Worm (Caenorhabditis elegans) whole organism, early embryonic: ENCODE data around the gene C43F9.7.

Experiments used
- B0310.2 ChIP-seq: sonication (generic microtip); optimal IDR thresholded peaks from 2 replicates; lab custom pipeline; 2016; ENCODE audit warnings: mild to moderate bottlenecking, missing genetic modification characterization, missing compliant biosample characterization
- F13C5.2 ChIP-seq: sonication (generic microtip); optimal IDR thresholded peaks from 2 replicates; lab custom pipeline; 2017; ENCODE audit warnings: mild to moderate bottlenecking, missing genetic modification characterization, inconsistent platforms, missing compliant biosample characterization
- aly-1 ChIP-seq: sonication (generic microtip); optimal IDR thresholded peaks from 2 replicates; lab custom pipeline; 2016; ENCODE audit warnings: missing genetic modification characterization, missing compliant biosample characterization
- ama-1 ChIP-seq: fragments of 150-350 bp; optimal IDR thresholded peaks from 2 replicates; lab custom pipeline; 2014
- ceh-13 ChIP-seq: fragments of 200-800 bp; sonication (Bioruptor generic); optimal IDR thresholded peaks from 2 replicates; lab custom pipeline; 2018; ENCODE audit warnings: mild to moderate bottlenecking, missing genetic modification characterization, missing compliant biosample characterization
- ceh-36 ChIP-seq: sonication (generic microtip); optimal IDR thresholded peaks from 2 replicates; lab custom pipeline; 2016; ENCODE audit warnings: missing genetic modification characterization, inconsistent platforms, missing compliant biosample characterization
- ets-7 ChIP-seq: sonication (generic microtip); optimal IDR thresholded peaks from 2 replicates; lab custom pipeline; 2016; ENCODE audit warnings: missing genotype, missing genetic modification characterization, missing compliant biosample characterization
- flt-1 ChIP-seq: fragments of 200-800 bp; sonication (Bioruptor generic); IDR thresholded peaks from 2 replicates; pipeline ENCODE4 v1.3.6; 2022; ENCODE audit warnings: missing genetic modification characterization, missing compliant biosample characterization
- hmbx-1 ChIP-seq: sonication (generic microtip); optimal IDR thresholded peaks from 2 replicates; lab custom pipeline; 2016; ENCODE audit warnings: mild to moderate bottlenecking, missing genetic modification characterization, missing compliant biosample characterization
- hmg-4 ChIP-seq: fragments of 200-800 bp; sonication (Bioruptor generic); optimal IDR thresholded peaks from 2 replicates; lab custom pipeline; 2018; ENCODE audit warnings: mild to moderate bottlenecking, missing genetic modification characterization, missing compliant biosample characterization
- hnd-1 ChIP-seq: sonication (generic microtip); optimal IDR thresholded peaks from 2 replicates; lab custom pipeline; 2016; ENCODE audit warnings: missing genetic modification characterization, missing compliant biosample characterization
- pes-1 ChIP-seq: fragments of 200-800 bp; sonication (Bioruptor generic); IDR thresholded peaks from 2 replicates; pipeline ENCODE4 v1.3.6; 2022; ENCODE audit warnings: missing genetic modification reagents, missing genetic modification characterization, missing compliant biosample characterization
- scrt-1 ChIP-seq: fragments of 200-800 bp; sonication (Bioruptor generic); IDR thresholded peaks from 2 replicates; pipeline ENCODE4 v1.3.6; 2022; ENCODE audit warnings: missing genetic modification characterization, missing compliant biosample characterization
- sea-1 ChIP-seq: fragments of 200-800 bp; sonication (Bioruptor generic); conservative IDR thresholded peaks from 2 replicates; pipeline ENCODE4 v1.3.6; 2022; ENCODE audit warnings: missing genetic modification characterization, missing compliant biosample characterization
- tbx-11 ChIP-seq: fragments of 200-800 bp; sonication (Bioruptor generic); IDR thresholded peaks from 2 replicates; pipeline ENCODE4 v1.3.6; 2022; ENCODE audit warnings: missing genetic modification characterization, missing compliant biosample characterization
- tbx-37 ChIP-seq: fragments of 200-800 bp; sonication (Bioruptor generic); conservative IDR thresholded peaks from 2 replicates; pipeline ENCODE4 v1.3.6; 2022; ENCODE audit warnings: missing genetic modification reagents, missing genetic modification characterization, missing compliant biosample characterization
- tra-4 ChIP-seq: sonication (generic microtip); optimal IDR thresholded peaks from 2 replicates; lab custom pipeline; 2017; ENCODE audit warnings: missing genetic modification characterization, missing compliant biosample characterization

Gene C43F9.7

DNA sequence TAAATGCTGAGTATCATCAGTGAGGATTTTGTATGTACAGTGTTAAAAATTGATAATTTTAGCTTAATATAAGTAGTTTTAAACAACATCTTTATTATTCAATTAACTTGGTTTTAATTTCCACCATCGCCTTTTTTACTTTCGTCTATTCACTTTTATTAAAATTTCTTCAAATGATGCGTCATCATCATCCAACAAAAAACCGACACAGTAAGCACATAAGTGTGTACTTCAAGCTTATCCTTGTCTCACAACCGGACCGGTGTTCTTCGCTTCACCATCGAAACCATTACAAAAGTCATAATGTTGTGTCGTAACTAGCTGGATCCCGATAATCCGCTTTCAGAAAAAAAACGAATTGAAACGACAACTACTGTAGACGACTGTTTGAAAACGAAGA, 3.0 kb upstream of the C43F9.7 start, which contains the start of gene C43F9.11:
Gene C43F9.11 (plus strand): TSS at position 301 of the 400 bp plus-strand sequence.
- TF ChIP-seq ets-7 = no peak
- no peak for TF ChIP-seq pes-1 (GFP tag; lab: Robert Waterston, UW)
- TF ChIP-seq ama-1 (lab: Kevin White, UChicago) = no peak
- TF ChIP-seq hnd-1 (tag; lab: Kevin White, UChicago) = no peak
- TF ChIP-seq tbx-37 (GFP tag; lab: Robert Waterston, UW) = no peak

DNA sequence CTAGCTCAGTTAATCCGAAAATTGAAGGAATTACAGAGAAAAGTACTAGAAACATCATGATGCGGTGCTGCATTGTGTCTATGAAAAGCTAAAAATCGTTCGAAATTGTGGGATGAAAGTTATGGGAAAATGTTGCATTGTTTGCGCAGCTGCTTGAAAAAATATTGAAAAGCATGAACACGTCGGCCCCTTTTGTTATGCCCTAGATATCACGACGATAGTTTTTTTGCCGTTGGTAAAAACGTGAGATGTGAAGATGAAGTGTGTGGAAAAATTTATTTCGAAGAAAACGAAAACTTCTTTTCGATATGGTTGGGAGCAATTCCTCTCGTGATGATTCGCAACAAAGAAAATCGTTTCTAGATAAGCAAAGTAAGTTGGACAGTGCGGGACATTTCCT, 2.8 kb downstream of the C43F9.7 start, which contains the start of the genes C43F9.5 and nkb-2:
Gene C43F9.5 (minus strand): TSS at position 101 of the 400 bp plus-strand sequence.
Gene nkb-2 (plus strand): TSS at position 277 of the 400 bp plus-strand sequence.
- TF ChIP-seq sea-1 = no peak
- TF ChIP-seq ama-1 (lab: Kevin White, UChicago) = no peak
- TF ChIP-seq tra-4 (tag; lab: Kevin White, UChicago) = no peak

DNA sequence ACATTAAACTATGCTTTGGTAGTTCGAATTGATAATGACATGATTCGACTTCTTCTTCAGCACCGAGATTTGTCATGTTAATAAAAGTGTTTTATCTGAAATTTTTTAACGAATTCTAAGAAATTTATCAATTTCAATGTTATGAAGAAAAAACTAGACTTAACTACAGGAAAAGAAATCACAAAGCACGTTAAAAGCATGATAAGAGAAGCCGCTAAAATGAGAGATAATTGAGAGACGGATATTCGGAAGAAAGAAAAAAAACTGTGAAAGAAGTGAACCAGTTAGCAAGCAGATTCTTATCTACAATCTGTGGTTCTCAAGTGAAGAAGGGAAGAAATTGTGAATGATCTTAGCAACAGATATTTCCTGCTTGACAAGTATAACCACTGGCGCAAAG, 4.4 kb downstream of the C43F9.7 start, which contains the start of gene C43F9.4:
Gene C43F9.4 (minus strand): TSS at position 101 of the 400 bp plus-strand sequence.
- TF ChIP-seq sea-1 (no peak), tra-4 (tag; lab: Kevin White, UChicago) (no peak), scrt-1 (GFP tag; lab: Robert Waterston, UW) (no peak), pes-1 (GFP tag; lab: Robert Waterston, UW) (no peak), hmg-4 (GFP tag; lab: Kevin White, UChicago) (no peak), ets-7 (no peak)

DNA sequence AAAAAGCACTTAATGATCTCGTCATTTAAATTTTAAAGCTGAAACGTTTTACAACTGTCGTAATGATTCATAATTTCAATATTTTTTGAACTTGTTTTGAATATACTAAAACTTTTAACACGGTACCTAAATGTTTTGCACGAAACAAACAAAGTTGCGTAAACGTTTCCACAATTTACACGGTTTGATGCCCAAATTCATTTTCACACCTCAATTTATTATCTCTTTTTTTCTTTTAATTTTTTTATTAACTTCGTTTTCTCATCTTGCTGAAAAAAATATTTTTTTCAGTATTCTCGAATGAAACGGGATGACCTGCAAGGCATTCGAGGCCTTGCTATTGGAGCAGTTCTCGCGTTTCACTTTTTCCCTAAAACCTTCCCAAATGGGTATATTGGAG, 9.2 kb downstream of the C43F9.7 start, which contains the start of gene oac-8:
Gene oac-8 (plus strand): TSS at position 301 of the 400 bp plus-strand sequence.
- no peak for TF ChIP-seq B0310.2 (tag; lab: Kevin White, UChicago)
- TF ChIP-seq ceh-13 (GFP tag; lab: Kevin White, UChicago) = no peak
- no peak for TF ChIP-seq hmbx-1 (tag; lab: Kevin White, UChicago)

DNA sequence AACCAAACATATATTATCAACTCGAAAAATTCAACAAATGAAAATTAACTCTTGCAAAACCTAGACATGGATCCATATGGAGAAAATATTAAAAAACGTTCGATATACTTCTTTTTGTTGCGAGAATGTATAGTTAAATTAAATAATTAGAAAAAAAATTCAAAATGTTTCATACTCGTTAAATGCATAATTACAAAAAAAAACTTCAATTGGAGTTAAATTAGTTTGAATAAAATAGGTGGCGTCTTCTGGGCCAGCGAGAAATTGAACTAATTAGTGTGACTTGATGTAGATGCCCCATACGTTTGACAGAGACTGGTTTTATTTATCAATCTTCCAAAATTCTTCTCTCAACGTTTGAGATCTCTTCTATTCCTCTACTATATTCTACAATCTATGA, 15.1 kb downstream of the C43F9.7 start, which contains the start of gene lgc-43:
Gene lgc-43 (plus strand): TSS at position 301 of the 400 bp plus-strand sequence.
- TF ChIP-seq hmg-4 (GFP tag; lab: Kevin White, UChicago) (no peak), ceh-36 (tag; lab: Kevin White, UChicago) (no peak), aly-1 (tag; lab: Kevin White, UChicago) (no peak), ets-7 (no peak), tbx-11 (no peak), hnd-1 (tag; lab: Kevin White, UChicago) (no peak), scrt-1 (GFP tag; lab: Robert Waterston, UW) (no peak), hmbx-1 (tag; lab: Kevin White, UChicago) (no peak), tbx-37 (GFP tag; lab: Robert Waterston, UW) (no peak), ceh-13 (GFP tag; lab: Kevin White, UChicago) (no peak), B0310.2 (tag; lab: Kevin White, UChicago) (no peak)

DNA sequence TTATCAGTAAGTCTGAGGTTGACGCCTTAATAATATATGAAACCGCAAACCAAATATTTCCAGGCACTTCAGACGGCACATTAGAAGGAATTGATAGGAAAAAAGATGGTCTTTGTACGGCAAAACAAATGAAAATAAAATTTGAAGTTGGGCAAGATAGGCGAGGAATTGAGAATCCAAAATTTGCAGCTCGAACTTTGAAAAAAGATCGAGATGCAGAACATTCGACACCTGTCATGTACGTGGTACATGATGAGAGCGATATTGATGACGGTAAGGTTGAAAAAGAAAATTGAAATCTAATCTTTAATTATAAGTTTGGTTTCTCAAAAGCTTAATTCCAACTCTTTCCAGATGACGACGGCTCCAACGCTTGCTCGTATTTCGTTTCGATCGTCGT, 15.9 kb downstream of the C43F9.7 start:
- TF ChIP-seq ama-1 (lab: Kevin White, UChicago) (no peak), ets-7 (no peak), B0310.2 (tag; lab: Kevin White, UChicago) (no peak), ceh-13 (GFP tag; lab: Kevin White, UChicago) (no peak), F13C5.2 (tag; lab: Kevin White, UChicago) (no peak), flt-1 (GFP tag; lab: Robert Waterston, UW) (no peak), tra-4 (tag; lab: Kevin White, UChicago) (no peak), hmbx-1 (tag; lab: Kevin White, UChicago) (no peak), tbx-37 (GFP tag; lab: Robert Waterston, UW) (no peak), aly-1 (tag; lab: Kevin White, UChicago) (no peak), scrt-1 (GFP tag; lab: Robert Waterston, UW) (no peak), ceh-36 (tag; lab: Kevin White, UChicago) (no peak), pes-1 (GFP tag; lab: Robert Waterston, UW) (no peak), hmg-4 (GFP tag; lab: Kevin White, UChicago) (no peak), sea-1 (no peak), tbx-11 (no peak), hnd-1 (tag; lab: Kevin White, UChicago) (no peak)

- TF ChIP-seq aly-1 (tag; lab: Kevin White, UChicago) (no peak), hnd-1 (tag; lab: Kevin White, UChicago) (no peak), hmbx-1 (tag; lab: Kevin White, UChicago) (no peak), F13C5.2 (tag; lab: Kevin White, UChicago) (no peak), pes-1 (GFP tag; lab: Robert Waterston, UW) (no peak), tbx-11 (no peak), tra-4 (tag; lab: Kevin White, UChicago) (no peak), tbx-37 (GFP tag; lab: Robert Waterston, UW) (no peak), flt-1 (GFP tag; lab: Robert Waterston, UW) (no peak), ets-7 (no peak), sea-1 (no peak), ceh-13 (GFP tag; lab: Kevin White, UChicago) (no peak), scrt-1 (GFP tag; lab: Robert Waterston, UW) (no peak), ceh-36 (tag; lab: Kevin White, UChicago) (no peak), ama-1 (lab: Kevin White, UChicago) (no peak)
Observed at ce11 chrIV:10576624-10577023, 16.8 kb downstream of the C43F9.7 start.

- TF ChIP-seq B0310.2 (tag; lab: Kevin White, UChicago) (no peak), flt-1 (GFP tag; lab: Robert Waterston, UW) (no peak), ceh-13 (GFP tag; lab: Kevin White, UChicago) (no peak), ets-7 (no peak)
Observed at ce11 chrIV:10576050-10576449, 17.4 kb downstream of the C43F9.7 start, which contains the start of gene efn-2. Gene efn-2, plus strand, starts transcription at chrIV:10576350.
